Worm (Caenorhabditis elegans): ENCODE data around the gene T16H12.9.
A peak's percentile ranks its signal among the peaks of the same experiment; 100 is the strongest.

DNA sequence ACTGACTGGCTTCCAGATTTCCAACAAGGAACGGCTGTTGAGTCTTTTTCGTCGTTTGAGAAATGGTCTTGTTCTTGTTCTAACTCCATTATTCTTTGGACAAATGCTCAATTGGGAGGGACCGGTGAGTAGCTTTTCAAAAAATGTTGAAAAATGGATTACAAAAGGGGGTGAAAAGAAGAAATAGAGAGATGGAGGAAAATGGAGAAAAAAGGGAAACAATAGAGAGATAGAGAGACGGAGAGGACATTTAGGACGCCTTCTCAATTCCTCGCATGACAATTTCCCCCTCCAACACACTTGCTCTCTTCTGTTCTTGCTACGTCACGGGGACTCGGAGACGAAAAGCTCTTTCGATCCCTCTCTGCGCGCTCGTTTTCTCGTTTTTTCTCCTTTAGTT lies 43.9 kb downstream of the T16H12.9 start:
- no peak for TF ChIP-seq jun-1 (tag; optimal IDR thresholded peaks at IDR 0.05)
- no peak for TF ChIP-seq skn-1 (tag; optimal IDR thresholded peaks at IDR 0.05)
- peak; percentile 49 for TF ChIP-seq ceh-8 (GFP tag; optimal IDR thresholded peaks at IDR 0.05)
- no peak for TF ChIP-seq ama-1 (optimal IDR thresholded peaks at IDR 0.05)
- no peak for TF ChIP-seq lin-15B (tag; optimal IDR thresholded peaks at IDR 0.05)
- no peak for TF ChIP-seq sptf-1 (tag; optimal IDR thresholded peaks at IDR 0.05)
- TF ChIP-seq ztf-11 (tag; optimal IDR thresholded peaks at IDR 0.05) = no peak
- peak; percentile 21 to 47 for TF ChIP-seq efl-1 (optimal IDR thresholded peaks at IDR 0.05)
- TF ChIP-seq efl-1 (GFP tag; optimal IDR thresholded peaks at IDR 0.05 in 1 of 2) = no peak
- TF ChIP-seq nhr-90 (tag; optimal IDR thresholded peaks at IDR 0.05; ENCODE audit: poor library complexity) = no peak
